Worm (Caenorhabditis elegans) whole organism, L4 larva: ENCODE measurements around the gene rfp-1.

Experiments used
- F26F4.8 ChIP-seq: fragments of 200-800 bp; sonication (Bioruptor generic); conservative IDR thresholded peaks from 2 replicates; pipeline ENCODE4 v1.3.6; 2022; ENCODE audit warnings: missing genetic modification characterization, missing compliant biosample characterization
- F37D6.2 ChIP-seq: sonication (generic microtip); optimal IDR thresholded peaks from 2 replicates; lab custom pipeline; 2016; ENCODE audit warnings: mild to moderate bottlenecking, missing genetic modification characterization, missing compliant biosample characterization
- F44E2.7 ChIP-seq: fragments of 200-800 bp; sonication (Bioruptor generic); IDR thresholded peaks from 2 replicates; pipeline ENCODE4 v2.1.2; 2022; ENCODE audit warnings: missing genetic modification characterization, missing compliant biosample characterization
- F49E8.2 ChIP-seq: sonication (generic microtip); optimal IDR thresholded peaks from 2 replicates; lab custom pipeline; 2016; ENCODE audit warnings: missing compliant biosample characterization, mild to moderate bottlenecking, missing genetic modification characterization, borderline replicate concordance
- R02D3.7 ChIP-seq: fragments of 150-350 bp; sonication (generic microtip); optimal IDR thresholded peaks from 3 replicates; lab custom pipeline; 2014; ENCODE audit warnings: missing biosample characterization, missing genetic modification characterization
- Y48G9A.11 ChIP-seq: fragments of 200-800 bp; sonication (Bioruptor generic); IDR thresholded peaks from 2 replicates; pipeline ENCODE4 v1.3.6; 2022; ENCODE audit warnings: missing genetic modification reagents, missing genetic modification characterization, missing compliant biosample characterization
- Y75B8A.6 ChIP-seq: fragments of 200-800 bp; sonication (Bioruptor generic); IDR thresholded peaks from 2 replicates; pipeline ENCODE4 v1.3.6; 2022; ENCODE audit warnings: missing genetic modification reagents, missing genetic modification characterization, missing compliant biosample characterization
- aha-1 ChIP-seq: fragments of 150-350 bp; peaks from one replicate; lab custom pipeline; 2014; ENCODE audit warnings: missing biosample characterization, missing genetic modification characterization
- aly-2 ChIP-seq: sonication (generic microtip); optimal IDR thresholded peaks from 2 replicates; lab custom pipeline; 2018; ENCODE audit warnings: missing biosample characterization, missing genetic modification characterization
- attf-4 ChIP-seq: sonication (generic microtip); optimal IDR thresholded peaks from 3 replicates; lab custom pipeline; 2017; ENCODE audit warnings: missing biosample characterization, missing genetic modification characterization
- ceh-44 ChIP-seq: fragments of 200-800 bp; sonication (Bioruptor generic); IDR thresholded peaks from 2 replicates; pipeline ENCODE4 v1.3.6; 2022; ENCODE audit warnings: missing genetic modification reagents, missing genetic modification characterization, missing compliant biosample characterization
- ceh-82 ChIP-seq: sonication (generic microtip); optimal IDR thresholded peaks from 2 replicates; lab custom pipeline; 2017; ENCODE audit warnings: missing biosample characterization, missing genetic modification characterization
- ces-1 ChIP-seq: fragments of 150-350 bp; sonication (generic microtip); optimal IDR thresholded peaks from 4 replicates; lab custom pipeline; 2014; ENCODE audit warnings: missing biosample characterization, missing genetic modification reagents, missing genetic modification characterization
- ctbp-1 ChIP-seq: fragments of 200-800 bp; sonication (Bioruptor generic); IDR thresholded peaks from 2 replicates; pipeline ENCODE4 v1.3.6; 2022; ENCODE audit warnings: missing genetic modification reagents, missing genetic modification characterization, missing compliant biosample characterization
- daf-12 ChIP-seq: fragments of 150-350 bp; optimal IDR thresholded peaks from 2 replicates; lab custom pipeline; 2014; ENCODE audit warnings: missing biosample characterization, missing genetic modification reagents, missing genetic modification characterization
- daf-16 ChIP-seq, 3 experiments: sonication (generic microtip); optimal IDR thresholded peaks; 2 replicates each; lab custom pipeline; 2016 to 2017; ENCODE audit warnings: missing genetic modification characterization in 3 of 3, missing genetic modification reagents in 3 of 3, mild to moderate bottlenecking in 2 of 3, missing compliant biosample characterization in 2 of 3, missing biosample characterization in 1 of 3, moderate library complexity in 1 of 3
- daf-8 ChIP-seq: fragments of 200-800 bp; sonication (Bioruptor generic); IDR thresholded peaks from 2 replicates; pipeline ENCODE4 v1.3.6; 2022; ENCODE audit warnings: missing genetic modification characterization, missing compliant biosample characterization
- dmd-6 ChIP-seq: fragments of 200-800 bp; sonication (Bioruptor generic); IDR thresholded peaks from 2 replicates; pipeline ENCODE4 v1.3.6; 2022; ENCODE audit warnings: missing genetic modification reagents, missing genetic modification characterization, missing compliant biosample characterization
- dmd-9 ChIP-seq: fragments of 200-800 bp; sonication (Bioruptor generic); IDR thresholded peaks from 2 replicates; pipeline ENCODE4 v1.3.6; 2022; ENCODE audit warnings: missing genetic modification reagents, missing genetic modification characterization, missing compliant biosample characterization
- egl-27 ChIP-seq: sonication (generic microtip); optimal IDR thresholded peaks from 3 replicates; lab custom pipeline; 2017; ENCODE audit warnings: missing biosample characterization, missing genetic modification reagents, missing genetic modification characterization
- egl-43 ChIP-seq: fragments of 200-800 bp; sonication (Bioruptor generic); IDR thresholded peaks from 2 replicates; pipeline ENCODE4 v1.3.6; 2022; ENCODE audit warnings: missing genetic modification reagents, missing genetic modification characterization, missing compliant biosample characterization
- hlh-11 ChIP-seq: fragments of 200-800 bp; sonication (Bioruptor generic); optimal IDR thresholded peaks from 2 replicates; lab custom pipeline; 2018; ENCODE audit warnings: mild to moderate bottlenecking, missing genetic modification characterization, missing compliant biosample characterization
- hlh-30 ChIP-seq: sonication (generic microtip); optimal IDR thresholded peaks from 2 replicates; lab custom pipeline; 2017; ENCODE audit warnings: antibody characterized with exemption, mild to moderate bottlenecking, missing genetic modification characterization, missing compliant biosample characterization; ENCODE audit not compliant: insufficient read depth
- hmg-1.1 ChIP-seq: fragments of 200-800 bp; sonication (Bioruptor generic); IDR thresholded peaks from 2 replicates; pipeline ENCODE4 v1.3.6; 2022; ENCODE audit warnings: missing genetic modification reagents, missing genetic modification characterization, missing compliant biosample characterization
- lin-1 ChIP-seq: fragments of 200-800 bp; sonication (Bioruptor generic); IDR thresholded peaks from 2 replicates; pipeline ENCODE4 v1.3.6; 2022; ENCODE audit warnings: missing genetic modification reagents, missing genetic modification characterization, missing compliant biosample characterization
- lin-13 ChIP-seq: fragments of 150-350 bp; optimal IDR thresholded peaks from 2 replicates; lab custom pipeline; 2014; ENCODE audit warnings: missing biosample characterization, missing genetic modification reagents, missing genetic modification characterization
- lin-15B ChIP-seq: fragments of 150-350 bp; sonication (generic microtip); optimal IDR thresholded peaks from 3 replicates; lab custom pipeline; 2014; ENCODE audit warnings: missing biosample characterization, missing genetic modification characterization
- madf-5 ChIP-seq, 2 experiments: fragments of 200-800 bp; sonication (Bioruptor generic); IDR thresholded peaks; 2 replicates each; pipeline ENCODE4 v1.3.6; 2022; ENCODE audit warnings: missing compliant biosample characterization in 2 of 2, missing genetic modification characterization in 2 of 2
- mep-1 ChIP-seq: fragments of 150-350 bp; sonication (generic microtip); optimal IDR thresholded peaks from 3 replicates; lab custom pipeline; 2014; ENCODE audit warnings: missing biosample characterization, missing genetic modification characterization
- mxl-2 ChIP-seq: fragments of 200-800 bp; sonication (Bioruptor generic); conservative IDR thresholded peaks from 2 replicates; pipeline ENCODE4 v1.3.6; 2022; ENCODE audit warnings: missing genetic modification reagents, missing genetic modification characterization, missing compliant biosample characterization
- nhr-10 ChIP-seq: fragments of 150-350 bp; optimal IDR thresholded peaks from 2 replicates; lab custom pipeline; 2014; ENCODE audit warnings: missing biosample characterization, missing genetic modification characterization
- nhr-102 ChIP-seq: sonication (generic microtip); optimal IDR thresholded peaks from 2 replicates; lab custom pipeline; 2016; ENCODE audit warnings: mild to moderate bottlenecking, missing genetic modification characterization, moderate library complexity, missing compliant biosample characterization
- nhr-237 ChIP-seq: sonication (generic microtip); optimal IDR thresholded peaks from 2 replicates; lab custom pipeline; 2017; ENCODE audit warnings: missing biosample characterization, missing genetic modification characterization
- nhr-41 ChIP-seq: fragments of 200-800 bp; sonication (Bioruptor generic); IDR thresholded peaks from 2 replicates; pipeline ENCODE4 v1.3.6; 2022; ENCODE audit warnings: missing genetic modification reagents, missing genetic modification characterization, missing compliant biosample characterization
- nhr-76 ChIP-seq: fragments of 150-350 bp; optimal IDR thresholded peaks from 2 replicates; lab custom pipeline; 2014; ENCODE audit warnings: missing biosample characterization, missing genetic modification characterization
- pha-4 ChIP-seq, 2 experiments: fragments of 150-350 bp in 1 of 2; fragments of 200-800 bp in 1 of 2; sonication (Bioruptor generic) in 1 of 2; IDR thresholded peaks in 1 of 2; optimal IDR thresholded peaks in 1 of 2; 2 replicates each; pipeline versions ENCODE4 v1.3.6 to Lab custom; 2014 to 2022; ENCODE audit warnings: missing genetic modification characterization in 2 of 2, missing genetic modification reagents in 2 of 2, missing biosample characterization in 1 of 2, missing compliant biosample characterization in 1 of 2
- pqm-1 ChIP-seq: sonication (generic microtip); optimal IDR thresholded peaks from 2 replicates; lab custom pipeline; 2017; ENCODE audit warnings: missing biosample characterization, missing genetic modification characterization
- rbr-2 ChIP-seq: sonication (generic microtip); optimal IDR thresholded peaks from 2 replicates; lab custom pipeline; 2016; ENCODE audit warnings: missing genotype, missing genetic modification characterization, missing compliant biosample characterization
- saeg-2 ChIP-seq: fragments of 200-800 bp; sonication (Bioruptor generic); IDR thresholded peaks from 2 replicates; pipeline ENCODE4 v1.3.6; 2022; ENCODE audit warnings: missing genetic modification reagents, missing genetic modification characterization, missing compliant biosample characterization
- set-16 ChIP-seq: fragments of 200-800 bp; sonication (Bioruptor generic); IDR thresholded peaks from 2 replicates; pipeline ENCODE4 v1.3.6; 2022; ENCODE audit warnings: missing genetic modification reagents, missing genetic modification characterization, missing compliant biosample characterization
- snpc-4 ChIP-seq: fragments of 150-350 bp; optimal IDR thresholded peaks from 2 replicates; lab custom pipeline; 2014; ENCODE audit warnings: missing biosample characterization, missing genetic modification characterization
- spr-1 ChIP-seq: sonication (generic microtip); optimal IDR thresholded peaks from 2 replicates; lab custom pipeline; 2016; ENCODE audit warnings: mild to moderate bottlenecking, missing genetic modification characterization, missing compliant biosample characterization
- spr-3 ChIP-seq: fragments of 200-800 bp; sonication (Bioruptor generic); optimal IDR thresholded peaks from 2 replicates; lab custom pipeline; 2018; ENCODE audit warnings: mild to moderate bottlenecking, missing genetic modification characterization, missing compliant biosample characterization
- tag-97 ChIP-seq: fragments of 200-800 bp; sonication (Bioruptor generic); IDR thresholded peaks from 2 replicates; pipeline ENCODE4 v1.3.6; 2022; ENCODE audit warnings: missing genetic modification characterization, missing compliant biosample characterization
- unc-130 ChIP-seq: sonication (generic microtip); optimal IDR thresholded peaks from 2 replicates; lab custom pipeline; 2016; ENCODE audit warnings: missing genetic modification reagents, missing genetic modification characterization, missing compliant biosample characterization
- unc-39 ChIP-seq: sonication (generic microtip); optimal IDR thresholded peaks from 2 replicates; lab custom pipeline; 2017; ENCODE audit warnings: missing biosample characterization, missing genetic modification characterization
- unc-62 ChIP-seq, 3 experiments: fragments of 150-350 bp in 1 of 3; sonication (generic microtip); optimal IDR thresholded peaks in 2 of 3; peaks in 1 of 3; 1 replicate in 1 of 3; 2 replicates in 2 of 3; lab custom pipeline; 2014 to 2017; ENCODE audit warnings: missing biosample characterization in 3 of 3, missing genetic modification characterization in 3 of 3, missing genetic modification reagents in 3 of 3, missing genotype in 1 of 3
- vab-7 ChIP-seq: fragments of 200-800 bp; sonication (Bioruptor generic); IDR thresholded peaks from 2 replicates; pipeline ENCODE4 v1.3.6; 2022; ENCODE audit warnings: missing genetic modification reagents, missing genetic modification characterization, missing compliant biosample characterization
- zfp-2 ChIP-seq: sonication (generic microtip); optimal IDR thresholded peaks from 2 replicates; lab custom pipeline; 2016; ENCODE audit warnings: mild to moderate bottlenecking, missing genetic modification characterization, missing compliant biosample characterization
- zip-11 ChIP-seq: fragments of 200-800 bp; sonication (Bioruptor generic); IDR thresholded peaks from 2 replicates; pipeline ENCODE4 v1.3.6; 2022; ENCODE audit warnings: missing genetic modification characterization, missing compliant biosample characterization
- zip-2 ChIP-seq: fragments of 150-350 bp; optimal IDR thresholded peaks from 2 replicates; lab custom pipeline; 2014; ENCODE audit warnings: missing biosample characterization, missing genetic modification characterization

Gene rfp-1

DNA sequence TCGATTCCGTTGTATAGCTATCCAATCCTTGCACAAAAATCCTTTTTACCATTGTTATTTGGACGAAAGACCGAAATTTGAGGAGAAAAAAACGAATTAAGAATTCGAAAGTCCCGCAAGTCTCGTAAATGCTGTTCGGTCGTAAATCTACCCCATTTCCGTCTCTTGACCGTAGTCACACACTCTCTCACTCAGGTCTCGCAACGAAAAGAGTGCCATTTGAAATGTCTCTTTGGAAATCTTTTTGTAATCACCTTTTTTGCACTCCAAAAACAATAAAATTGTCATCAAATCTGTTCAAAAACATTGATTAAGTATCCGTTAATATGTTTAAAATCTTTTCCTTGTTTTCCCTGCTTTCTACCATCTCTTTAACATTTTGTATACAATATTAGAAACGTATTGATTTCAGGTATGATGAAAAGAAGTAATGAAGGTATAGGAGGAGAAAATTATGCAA lies at the start of gene rfp-1, which contains the start of gene R05D3.8:
Gene rfp-1, plus strand, starts transcription at position 410 of the 460 bp plus-strand sequence.
Gene R05D3.8, minus strand, starts transcription at position 115 of the 460 bp plus-strand sequence.
- TF ChIP-seq tag-97 (GFP tag; lab: Robert Waterston, UW): no peak
- no peak for TF ChIP-seq F49E8.2
- TF ChIP-seq lin-15B: peak; percentile 49
- peak; percentile 60 for TF ChIP-seq hlh-11 (tag; lab: Kevin White, UChicago)
- TF ChIP-seq spr-1 (tag; lab: Kevin White, UChicago): no peak
- TF ChIP-seq nhr-10 (tag; lab: Kevin White, UChicago): no peak
- TF ChIP-seq spr-3 (GFP tag; lab: Kevin White, UChicago): no peak
- TF ChIP-seq hlh-30: peak; percentile 84
- peak; percentile 39 for TF ChIP-seq F37D6.2
- 0 out of 2 replicates have a peak, but pooled peaks have one; percentile 27 for TF ChIP-seq lin-1
- peak; percentile 74 for TF ChIP-seq unc-130 (GFP tag; lab: Kevin White, UChicago)
- no peak for TF ChIP-seq dmd-9 (GFP tag; lab: Robert Waterston, UW)
- TF ChIP-seq zfp-2 (tag; lab: Kevin White, UChicago): no peak
- TF ChIP-seq ceh-82 (tag; lab: Kevin White, UChicago): no peak
- no peak; the same call in 1 of the 2 replicates for TF ChIP-seq hmg-1.1 (GFP tag; lab: Robert Waterston, UW)
- no peak for TF ChIP-seq saeg-2
- no peak for TF ChIP-seq pha-4 (GFP tag; IDR thresholded peaks at IDR 0.05; lab: Robert Waterston, UW)
- peak; percentile 83 for TF ChIP-seq pha-4 (tag; optimal IDR thresholded peaks at IDR 0.05; lab: Kevin White, UChicago)
- TF ChIP-seq rbr-2 (tag; lab: Kevin White, UChicago): peak; percentile 43
- peak; percentile 3 for TF ChIP-seq pqm-1
- no peak for TF ChIP-seq daf-12 (tag; lab: Kevin White, UChicago)
- TF ChIP-seq nhr-237 (tag; lab: Kevin White, UChicago): no peak
- TF ChIP-seq madf-5 (GFP tag; IDR thresholded peaks at IDR 0.05; lab: Robert Waterston, UW): no peak
- peak; percentile 97 for TF ChIP-seq R02D3.7
- no peak for TF ChIP-seq nhr-76 (tag; lab: Kevin White, UChicago)
- TF ChIP-seq zip-2 (tag; lab: Kevin White, UChicago): no peak
- no peak for TF ChIP-seq nhr-41 (GFP tag; lab: Robert Waterston, UW)
- peak in 1 of 2 experiments; percentile 99 for TF ChIP-seq unc-62 (GFP tag; optimal IDR thresholded peaks at IDR 0.05 in 1 of 2; lab: Kevin White, UChicago)
- no peak for TF ChIP-seq unc-62 (tag; optimal IDR thresholded peaks at IDR 0.05; lab: Kevin White, UChicago)
- no peak for TF ChIP-seq zip-11 (GFP tag; lab: Robert Waterston, UW)
- peak; percentile 88 for TF ChIP-seq lin-13 (GFP tag; lab: Kevin White, UChicago)
- TF ChIP-seq unc-39 (tag; lab: Kevin White, UChicago): no peak
- no peak for TF ChIP-seq daf-16 (GFP tag; optimal IDR thresholded peaks at IDR 0.05; lab: Kevin White, UChicago)
- peak; percentile 51 for TF ChIP-seq daf-16 (tag; optimal IDR thresholded peaks at IDR 0.05; lab: Kevin White, UChicago)
- no peak for TF ChIP-seq ces-1 (GFP tag; lab: Kevin White, UChicago)
- no peak for TF ChIP-seq Y75B8A.6 (GFP tag; lab: Robert Waterston, UW)
- no peak for TF ChIP-seq attf-4 (tag; lab: Kevin White, UChicago)
- TF ChIP-seq aly-2 (tag; lab: Kevin White, UChicago): no peak
- TF ChIP-seq egl-43 (GFP tag; lab: Robert Waterston, UW): no peak
- TF ChIP-seq daf-8 (GFP tag; lab: Robert Waterston, UW): no peak
- TF ChIP-seq vab-7: no peak
- TF ChIP-seq Y48G9A.11 (GFP tag; lab: Robert Waterston, UW): no peak; the same call in 1 of the 2 replicates
- TF ChIP-seq F44E2.7 (GFP tag; lab: Robert Waterston, UW): no peak
- TF ChIP-seq egl-27 (tag; lab: Kevin White, UChicago): no peak
- TF ChIP-seq set-16: no peak
- peak; percentile 40 for TF ChIP-seq dmd-6
- TF ChIP-seq mxl-2 (GFP tag; lab: Robert Waterston, UW): no peak
- TF ChIP-seq ctbp-1 (GFP tag; lab: Robert Waterston, UW): no peak
- TF ChIP-seq aha-1 (tag; lab: Kevin White, UChicago): peak; percentile 44
- no peak for TF ChIP-seq F26F4.8 (GFP tag; lab: Robert Waterston, UW)
- TF ChIP-seq nhr-102 (tag; lab: Kevin White, UChicago): no peak
- no peak for TF ChIP-seq ceh-44 (GFP tag; lab: Robert Waterston, UW)
- no peak for TF ChIP-seq snpc-4 (tag; lab: Kevin White, UChicago)
- TF ChIP-seq mep-1 (tag; lab: Kevin White, UChicago): peak; percentile 87
